Fruit fly (Drosophila melanogaster) whole organism, embryonic: ENCODE measurements around the gene Wsck.

Experiments used
- Atf3 ChIP-seq: fragments of 200-800 bp; sonication (Bioruptor generic); optimal IDR thresholded peaks from 3 replicates; lab custom pipeline; 2016; ENCODE audit warnings: missing biosample characterization, missing genetic modification characterization
- CG10147 ChIP-seq: fragments of 200-800 bp; sonication (Bioruptor generic); optimal IDR thresholded peaks from 2 replicates; lab custom pipeline; 2019; ENCODE audit warnings: missing biosample characterization, mild to moderate bottlenecking, missing genetic modification characterization, moderate library complexity
- CG10543 ChIP-seq: fragments of 200-800 bp; sonication (Bioruptor generic); optimal IDR thresholded peaks from 3 replicates; lab custom pipeline; 2017; ENCODE audit warnings: missing biosample characterization, mild to moderate bottlenecking, missing genetic modification characterization, moderate library complexity
- CG10959 ChIP-seq: fragments of 200-800 bp; sonication (Bioruptor generic); IDR thresholded peaks from 2 replicates; pipeline ENCODE4 v1.3.6; 2022; ENCODE audit warnings: missing biosample characterization, missing genetic modification characterization
- CG12769 ChIP-seq: fragments of 200-800 bp; sonication (Bioruptor generic); optimal IDR thresholded peaks from 2 replicates; lab custom pipeline; 2019; ENCODE audit warnings: missing biosample characterization, mild to moderate bottlenecking, missing genetic modification characterization, moderate library complexity
- CG1529 ChIP-seq: fragments of 200-800 bp; sonication (Bioruptor generic); optimal IDR thresholded peaks from 3 replicates; lab custom pipeline; 2018; ENCODE audit warnings: missing biosample characterization, missing genetic modification characterization
- CG15601 ChIP-seq: fragments of 200-800 bp; sonication (Bioruptor generic); optimal IDR thresholded peaks from 3 replicates; lab custom pipeline; 2019; ENCODE audit warnings: missing biosample characterization, mild to moderate bottlenecking, missing genetic modification characterization, moderate library complexity
- CG1603 ChIP-seq: fragments of 200-800 bp; sonication (Bioruptor generic); optimal IDR thresholded peaks from 2 replicates; lab custom pipeline; 2019; ENCODE audit warnings: missing biosample characterization, mild to moderate bottlenecking, missing genetic modification characterization, moderate library complexity
- CG17568 ChIP-seq: fragments of 200-800 bp; sonication (Bioruptor generic); optimal IDR thresholded peaks from 2 replicates; lab custom pipeline; 2018; ENCODE audit warnings: missing biosample characterization, mild to moderate bottlenecking, missing genetic modification characterization, moderate library complexity
- CG1832 ChIP-seq: fragments of 200-800 bp; sonication (Bioruptor generic); optimal IDR thresholded peaks from 2 replicates; lab custom pipeline; 2017; ENCODE audit warnings: missing biosample characterization, mild to moderate bottlenecking, missing genetic modification characterization, inconsistent platforms
- CG2712 ChIP-seq: fragments of 200-800 bp; optimal IDR thresholded peaks from 3 replicates; lab custom pipeline; 2019; ENCODE audit warnings: missing biosample characterization, mild to moderate bottlenecking, missing genetic modification characterization, moderate library complexity
- CG3163 ChIP-seq: fragments of 200-800 bp; sonication (Bioruptor generic); optimal IDR thresholded peaks from 3 replicates; lab custom pipeline; 2016; ENCODE audit warnings: missing biosample characterization, missing genetic modification characterization
- CG33213 ChIP-seq: fragments of 200-800 bp; sonication (Bioruptor generic); optimal IDR thresholded peaks from 3 replicates; lab custom pipeline; 2016; ENCODE audit warnings: missing biosample characterization, missing genetic modification characterization
- CG4360 ChIP-seq: fragments of 200-800 bp; sonication (Bioruptor generic); IDR thresholded peaks from 2 replicates; pipeline ENCODE4 v1.3.6; 2022; ENCODE audit warnings: missing biosample characterization, missing genetic modification characterization
- CG4617 ChIP-seq: fragments of 200-800 bp; sonication (Bioruptor generic); optimal IDR thresholded peaks from 3 replicates; lab custom pipeline; 2016; ENCODE audit warnings: missing biosample characterization, missing genetic modification characterization, borderline replicate concordance
- CG6813 ChIP-seq: fragments of 200-800 bp; sonication (Bioruptor generic); optimal IDR thresholded peaks from 2 replicates; lab custom pipeline; 2017; ENCODE audit warnings: missing biosample characterization, missing genetic modification characterization, mild to moderate bottlenecking, moderate library complexity, missing genetic modification reagents
- CG7987 ChIP-seq: fragments of 200-800 bp; sonication (Bioruptor generic); optimal IDR thresholded peaks from 2 replicates; lab custom pipeline; 2018; ENCODE audit warnings: missing biosample characterization, mild to moderate bottlenecking, missing genetic modification characterization, moderate library complexity
- CG8388 ChIP-seq: fragments of 200-800 bp; sonication (Bioruptor generic); optimal IDR thresholded peaks from 2 replicates; lab custom pipeline; 2019; ENCODE audit warnings: missing biosample characterization, mild to moderate bottlenecking, missing genetic modification characterization, moderate library complexity
- CG8944 ChIP-seq: fragments of 200-800 bp; sonication (Bioruptor generic); optimal IDR thresholded peaks from 3 replicates; lab custom pipeline; 2016; ENCODE audit warnings: missing biosample characterization, missing genetic modification characterization
- CG9727 ChIP-seq: fragments of 200-800 bp; sonication (Bioruptor generic); optimal IDR thresholded peaks from 3 replicates; lab custom pipeline; 2017; ENCODE audit warnings: missing biosample characterization, mild to moderate bottlenecking, missing genetic modification characterization
- Chrac-16 ChIP-seq: fragments of 200-800 bp; sonication (Bioruptor generic); optimal IDR thresholded peaks from 3 replicates; lab custom pipeline; 2016; ENCODE audit warnings: missing biosample characterization, missing genetic modification characterization
- E2f1 ChIP-seq: fragments of 200-800 bp; sonication (Bioruptor generic); IDR thresholded peaks from 2 replicates; pipeline ENCODE4 v1.3.6; 2022; ENCODE audit warnings: missing biosample characterization, missing genetic modification characterization
- HLHmδ ChIP-seq: fragments of 200-800 bp; sonication (Bioruptor generic); optimal IDR thresholded peaks from 2 replicates; lab custom pipeline; 2018; ENCODE audit warnings: missing biosample characterization, mild to moderate bottlenecking, missing genetic modification characterization, moderate library complexity
- HmgD ChIP-seq: fragments of 200-800 bp; sonication (Bioruptor generic); optimal IDR thresholded peaks from 3 replicates; lab custom pipeline; 2016; ENCODE audit warnings: missing biosample characterization, missing genetic modification characterization
- MESR4 ChIP-seq: fragments of 200-800 bp; sonication (Bioruptor generic); optimal IDR thresholded peaks from 2 replicates; lab custom pipeline; 2018; ENCODE audit warnings: missing biosample characterization, mild to moderate bottlenecking, missing genetic modification characterization, moderate library complexity
- Med ChIP-seq: fragments of 200-800 bp; sonication (Bioruptor generic); peaks from one replicate; lab custom pipeline; 2016; ENCODE audit warnings: missing biosample characterization, missing genetic modification characterization, mild to moderate bottlenecking, inconsistent platforms, moderate library complexity
- Meics ChIP-seq: fragments of 200-800 bp; sonication (Bioruptor generic); optimal IDR thresholded peaks from 2 replicates; lab custom pipeline; 2017; ENCODE audit warnings: missing biosample characterization, mild to moderate bottlenecking, missing genetic modification characterization
- Myb ChIP-seq: fragments of 200-800 bp; sonication (Bioruptor generic); optimal IDR thresholded peaks from 2 replicates; lab custom pipeline; 2016; ENCODE audit warnings: missing biosample characterization, missing genetic modification characterization
- NfI ChIP-seq: fragments of 200-800 bp; sonication (Bioruptor generic); optimal IDR thresholded peaks from 3 replicates; lab custom pipeline; 2018; ENCODE audit warnings: missing biosample characterization, mild to moderate bottlenecking, missing genetic modification characterization, moderate library complexity
- Oaz ChIP-seq: fragments of 200-800 bp; sonication (Bioruptor generic); IDR thresholded peaks from 2 replicates; pipeline ENCODE4 v1.3.6; 2022; ENCODE audit warnings: missing biosample characterization, missing genetic modification characterization
- Side ChIP-seq: fragments of 200-800 bp; sonication (Bioruptor generic); optimal IDR thresholded peaks from 2 replicates; lab custom pipeline; 2016; ENCODE audit warnings: missing biosample characterization, missing genetic modification characterization
- Spps ChIP-seq: fragments of 200-800 bp; sonication (Bioruptor generic); optimal IDR thresholded peaks from 2 replicates; lab custom pipeline; 2018; ENCODE audit warnings: missing biosample characterization, mild to moderate bottlenecking, missing genetic modification characterization
- ap ChIP-seq: fragments of 200-800 bp; sonication (Bioruptor generic); IDR thresholded peaks from 2 replicates; pipeline ENCODE4 v1.3.6; 2022; ENCODE audit warnings: missing biosample characterization, missing genetic modification characterization
- bowl ChIP-seq: fragments of 200-800 bp; sonication (Bioruptor generic); IDR thresholded peaks from 2 replicates; pipeline ENCODE4 v1.3.6; 2022; ENCODE audit warnings: missing biosample characterization, missing genetic modification characterization
- caup ChIP-seq: fragments of 200-800 bp; sonication (Bioruptor generic); optimal IDR thresholded peaks from 3 replicates; lab custom pipeline; 2017; ENCODE audit warnings: missing biosample characterization, mild to moderate bottlenecking, missing genetic modification characterization, moderate library complexity; ENCODE audit not compliant: severe bottlenecking
- chn ChIP-seq: fragments of 200-800 bp; sonication (Bioruptor generic); optimal IDR thresholded peaks from 2 replicates; lab custom pipeline; 2016; ENCODE audit warnings: missing biosample characterization, missing genetic modification characterization
- danr ChIP-seq: fragments of 200-800 bp; sonication (Bioruptor generic); IDR thresholded peaks from 2 replicates; pipeline ENCODE4 v1.3.6; 2022; ENCODE audit warnings: missing biosample characterization, missing genetic modification characterization
- dm ChIP-seq: fragments of 200-800 bp; sonication (Bioruptor generic); optimal IDR thresholded peaks from 3 replicates; lab custom pipeline; 2016; ENCODE audit warnings: missing biosample characterization, missing genetic modification characterization
- en ChIP-seq: fragments of 200-800 bp; sonication (Bioruptor generic); optimal IDR thresholded peaks from 2 replicates; lab custom pipeline; 2016; ENCODE audit warnings: missing biosample characterization, missing genetic modification characterization
- hb ChIP-seq: fragments of 200-800 bp; sonication (Bioruptor generic); IDR thresholded peaks from 3 replicates; pipeline ENCODE4 v1.3.6; 2022; ENCODE audit warnings: missing biosample characterization, missing genetic modification characterization; ENCODE audit not compliant: partially characterized antibody
- hbn ChIP-seq: fragments of 200-800 bp; sonication (Bioruptor generic); IDR thresholded peaks from 2 replicates; pipeline ENCODE4 v1.3.6; 2022; ENCODE audit warnings: missing biosample characterization, missing genetic modification characterization; ENCODE audit not compliant: partially characterized antibody
- lbe ChIP-seq: fragments of 200-800 bp; sonication (Bioruptor generic); optimal IDR thresholded peaks from 2 replicates; lab custom pipeline; 2016; ENCODE audit warnings: missing biosample characterization, mild to moderate bottlenecking, missing genetic modification characterization
- nom ChIP-seq: fragments of 200-800 bp; sonication (Bioruptor generic); optimal IDR thresholded peaks from 2 replicates; lab custom pipeline; 2017; ENCODE audit warnings: missing biosample characterization, missing genetic modification characterization, mild to moderate bottlenecking, moderate library complexity, missing genetic modification reagents
- pb ChIP-seq: fragments of 200-800 bp; sonication (Bioruptor generic); optimal IDR thresholded peaks from 3 replicates; lab custom pipeline; 2016; ENCODE audit warnings: missing biosample characterization, missing genetic modification characterization
- pho ChIP-seq: fragments of 200-800 bp; sonication (Bioruptor generic); optimal IDR thresholded peaks from 2 replicates; lab custom pipeline; 2016; ENCODE audit warnings: missing biosample characterization, missing genetic modification characterization
- slp2 ChIP-seq: fragments of 200-800 bp; sonication (Bioruptor generic); optimal IDR thresholded peaks from 2 replicates; lab custom pipeline; 2016; ENCODE audit warnings: missing biosample characterization, missing genetic modification characterization
- stwl ChIP-seq: fragments of 200-800 bp; sonication (Bioruptor generic); optimal IDR thresholded peaks from 3 replicates; lab custom pipeline; 2018; ENCODE audit warnings: missing biosample characterization, mild to moderate bottlenecking, missing genetic modification characterization, moderate library complexity
- trem ChIP-seq: fragments of 200-800 bp; optimal IDR thresholded peaks from 3 replicates; lab custom pipeline; 2019; ENCODE audit warnings: missing biosample characterization, mild to moderate bottlenecking, missing genetic modification characterization, moderate library complexity
- trh ChIP-seq: fragments of 200-800 bp; sonication (Bioruptor generic); optimal IDR thresholded peaks from 2 replicates; lab custom pipeline; 2016; ENCODE audit warnings: missing biosample characterization, missing genetic modification characterization
- zf30C ChIP-seq: fragments of 200-800 bp; sonication (Bioruptor generic); optimal IDR thresholded peaks from 3 replicates; lab custom pipeline; 2018; ENCODE audit warnings: missing biosample characterization, mild to moderate bottlenecking, missing genetic modification characterization

Gene Wsck

dm6 chr3R:24588829-24589638 is 40.8 kb downstream of the Wsck start (continued):
- TF ChIP-seq hb (GFP tag; lab: Robert Waterston, UW) (no peak), en (GFP tag; lab: Kevin White, UChicago) (no peak), Chrac-16 (GFP tag; lab: Kevin White, UChicago) (no peak), ap (GFP tag; lab: Robert Waterston, UW) (no peak), CG1832 (no peak), Spps (no peak), MESR4 (GFP tag; lab: Kevin White, UChicago) (no peak), CG33213 (GFP tag; lab: Kevin White, UChicago) (no peak), HmgD (GFP tag; lab: Kevin White, UChicago) (no peak), zf30C (GFP tag; lab: Kevin White, UChicago) (peak; percentile 17), CG7987 (GFP tag; lab: Kevin White, UChicago) (peak; percentile 8), CG15601 (tag; lab: Kevin White, UChicago) (peak; percentile 10), trh (GFP tag; lab: Kevin White, UChicago) (no peak), nom (GFP tag; lab: Kevin White, UChicago) (peak; percentile 55), E2f1 (GFP tag; lab: Robert Waterston, UW) (no peak), stwl (tag; lab: Kevin White, UChicago) (peak; percentile 40), pb (GFP tag; lab: Kevin White, UChicago) (no peak), Med (GFP tag; lab: Kevin White, UChicago) (peak; percentile 88), dm (GFP tag; lab: Kevin White, UChicago) (no peak), CG2712 (tag; lab: Kevin White, UChicago) (no peak), CG4360 (GFP tag; lab: Robert Waterston, UW) (no peak), slp2 (GFP tag; lab: Kevin White, UChicago) (no peak), bowl (GFP tag; lab: Robert Waterston, UW) (no peak), CG9727 (no peak), CG8388 (GFP tag; lab: Kevin White, UChicago) (no peak), hbn (GFP tag; lab: Robert Waterston, UW) (no peak), CG8944 (GFP tag; lab: Kevin White, UChicago) (no peak), Oaz (GFP tag; lab: Robert Waterston, UW) (no peak), CG17568 (no peak), pho (no peak), CG1529 (no peak), CG10543 (peak; percentile 12), danr (no peak), Atf3 (GFP tag; lab: Kevin White, UChicago) (no peak), CG10959 (GFP tag; lab: Robert Waterston, UW) (no peak)
- TF ChIP-seq, all 482 proteins: peak for 66

dm6 chr3R:24586453-24586886 is 43.4 kb downstream of the Wsck start:
- TF ChIP-seq chn (GFP tag; lab: Kevin White, UChicago) = peak; percentile 66
- peak; percentile 69 for TF ChIP-seq CG3163 (GFP tag; lab: Kevin White, UChicago)
- peak; percentile 33 for TF ChIP-seq lbe (GFP tag; lab: Kevin White, UChicago)
- no peak for TF ChIP-seq CG4617 (GFP tag; lab: Kevin White, UChicago)
- peak; percentile 0 for TF ChIP-seq NfI (GFP tag; lab: Kevin White, UChicago)
- peak; percentile 73 for TF ChIP-seq Myb (GFP tag; lab: Kevin White, UChicago)
- peak; percentile 35 for TF ChIP-seq CG10147 (GFP tag; lab: Kevin White, UChicago)
- TF ChIP-seq trem = peak; percentile 41
- peak; percentile 53 for TF ChIP-seq caup
- peak; percentile 13 for TF ChIP-seq Meics (GFP tag; lab: Kevin White, UChicago)
- TF ChIP-seq CG12769 = peak; percentile 79
- peak; percentile 43 for TF ChIP-seq CG1603 (tag; lab: Kevin White, UChicago)
- peak; percentile 30 for TF ChIP-seq HLHmδ (GFP tag; lab: Kevin White, UChicago)
- TF ChIP-seq Side (GFP tag; lab: Kevin White, UChicago) = peak; percentile 37
- TF ChIP-seq CG6813 (GFP tag; lab: Kevin White, UChicago) = peak; percentile 7
